Fruit fly (Drosophila melanogaster) whole organism, embryonic: ENCODE data around the gene Cyp4g15.

Experiments used
- Antp ChIP-seq: fragments of 200-800 bp; sonication (Bioruptor generic); optimal IDR thresholded peaks from 3 replicates; lab custom pipeline; 2016; ENCODE audit warnings: missing biosample characterization, missing genetic modification characterization
- BEAF-32 ChIP-seq: fragments of 200-800 bp; sonication (Bioruptor generic); optimal IDR thresholded peaks from 3 replicates; lab custom pipeline; 2017; ENCODE audit warnings: missing biosample characterization, missing genetic modification characterization, mild to moderate bottlenecking, moderate library complexity, missing genetic modification reagents
- CG12299 ChIP-seq: fragments of 200-800 bp; sonication (Bioruptor generic); optimal IDR thresholded peaks from 2 replicates; lab custom pipeline; 2018; ENCODE audit warnings: missing biosample characterization, mild to moderate bottlenecking, missing genetic modification characterization
- CG13424 ChIP-seq: fragments of 200-800 bp; sonication (Bioruptor generic); optimal IDR thresholded peaks from 2 replicates; lab custom pipeline; 2019; ENCODE audit warnings: missing biosample characterization, mild to moderate bottlenecking, missing genetic modification characterization, moderate library complexity
- CG13894 ChIP-seq: fragments of 200-800 bp; sonication (Bioruptor generic); optimal IDR thresholded peaks from 3 replicates; lab custom pipeline; 2018; ENCODE audit warnings: missing biosample characterization, mild to moderate bottlenecking, missing genetic modification characterization, moderate library complexity
- CG14667 ChIP-seq: fragments of 200-800 bp; sonication (Bioruptor generic); IDR thresholded peaks from 2 replicates; pipeline ENCODE4 v1.3.6; 2022; ENCODE audit warnings: missing biosample characterization, missing genetic modification characterization
- CG14860 ChIP-seq: fragments of 200-800 bp; sonication (Bioruptor generic); IDR thresholded peaks from 3 replicates; pipeline ENCODE4 v1.3.6; 2022; ENCODE audit warnings: missing biosample characterization, missing genetic modification characterization; ENCODE audit not compliant: partially characterized antibody
- CG15601 ChIP-seq: fragments of 200-800 bp; sonication (Bioruptor generic); optimal IDR thresholded peaks from 3 replicates; lab custom pipeline; 2019; ENCODE audit warnings: missing biosample characterization, mild to moderate bottlenecking, missing genetic modification characterization, moderate library complexity
- CG15696 ChIP-seq: fragments of 200-800 bp; sonication (Bioruptor generic); optimal IDR thresholded peaks from 2 replicates; lab custom pipeline; 2019; ENCODE audit warnings: missing biosample characterization, mild to moderate bottlenecking, missing genetic modification characterization, moderate library complexity
- CG1647 ChIP-seq: fragments of 200-800 bp; sonication (Bioruptor generic); optimal IDR thresholded peaks from 3 replicates; lab custom pipeline; 2016; ENCODE audit warnings: missing biosample characterization, missing genetic modification characterization
- CG16813 ChIP-seq: fragments of 200-800 bp; sonication (Bioruptor generic); IDR thresholded peaks from 3 replicates; pipeline ENCODE4 v1.3.6; 2022; ENCODE audit warnings: missing biosample characterization, missing genetic modification characterization; ENCODE audit not compliant: partially characterized antibody
- CG17359 ChIP-seq: fragments of 200-800 bp; sonication (Bioruptor generic); optimal IDR thresholded peaks from 3 replicates; lab custom pipeline; 2018; ENCODE audit warnings: missing biosample characterization, mild to moderate bottlenecking, missing genetic modification characterization, moderate library complexity
- CG17912 ChIP-seq: fragments of 200-800 bp; sonication (Bioruptor generic); optimal IDR thresholded peaks from 2 replicates; lab custom pipeline; 2018; ENCODE audit warnings: missing biosample characterization, mild to moderate bottlenecking, missing genetic modification characterization
- CG2889 ChIP-seq: fragments of 200-800 bp; sonication (Bioruptor generic); IDR thresholded peaks from 3 replicates; pipeline ENCODE4 v1.3.6; 2022; ENCODE audit warnings: missing biosample characterization, missing genetic modification characterization
- CG31441 ChIP-seq: fragments of 200-800 bp; sonication (Bioruptor generic); IDR thresholded peaks from 2 replicates; pipeline ENCODE4 v1.3.6; 2022; ENCODE audit warnings: missing biosample characterization, missing genetic modification characterization
- CG3847 ChIP-seq: fragments of 200-800 bp; sonication (Bioruptor generic); IDR thresholded peaks from 2 replicates; pipeline ENCODE4 v1.3.6; 2022; ENCODE audit warnings: missing biosample characterization, missing genetic modification characterization
- CG6689 ChIP-seq: fragments of 200-800 bp; sonication (Bioruptor generic); IDR thresholded peaks from 2 replicates; pipeline ENCODE4 v1.3.6; 2022; ENCODE audit warnings: missing biosample characterization, missing genetic modification characterization
- CG7556 ChIP-seq: fragments of 200-800 bp; sonication (Bioruptor generic); optimal IDR thresholded peaks from 2 replicates; lab custom pipeline; 2017; ENCODE audit warnings: missing biosample characterization, mild to moderate bottlenecking, missing genetic modification characterization
- CG7839 ChIP-seq: fragments of 200-800 bp; sonication (Bioruptor generic); optimal IDR thresholded peaks from 3 replicates; lab custom pipeline; 2018; ENCODE audit warnings: missing biosample characterization, mild to moderate bottlenecking, missing genetic modification characterization, moderate library complexity
- CG8388 ChIP-seq: fragments of 200-800 bp; sonication (Bioruptor generic); optimal IDR thresholded peaks from 2 replicates; lab custom pipeline; 2019; ENCODE audit warnings: missing biosample characterization, mild to moderate bottlenecking, missing genetic modification characterization, moderate library complexity
- Camta ChIP-seq: fragments of 200-800 bp; sonication (Bioruptor generic); optimal IDR thresholded peaks from 2 replicates; lab custom pipeline; 2016; ENCODE audit warnings: missing biosample characterization, missing genetic modification characterization
- Dip3 ChIP-seq: fragments of 200-800 bp; sonication (Bioruptor generic); optimal IDR thresholded peaks from 3 replicates; lab custom pipeline; 2016; ENCODE audit warnings: missing biosample characterization, missing genetic modification characterization
- Dref ChIP-seq: fragments of 200-800 bp; sonication (Bioruptor generic); IDR thresholded peaks from 2 replicates; pipeline ENCODE4 v1.3.6; 2022; ENCODE audit warnings: missing biosample characterization, missing genetic modification characterization
- Fer1 ChIP-seq: fragments of 200-800 bp; sonication (Bioruptor generic); optimal IDR thresholded peaks from 2 replicates; lab custom pipeline; 2017; ENCODE audit warnings: missing biosample characterization, mild to moderate bottlenecking, missing genetic modification characterization
- NC2β ChIP-seq: fragments of 200-800 bp; sonication (Bioruptor generic); optimal IDR thresholded peaks from 2 replicates; lab custom pipeline; 2016; ENCODE audit warnings: missing biosample characterization, missing genetic modification characterization
- Nf-YC ChIP-seq: fragments of 200-800 bp; optimal IDR thresholded peaks from 3 replicates; lab custom pipeline; 2019; ENCODE audit warnings: missing biosample characterization, mild to moderate bottlenecking, missing genetic modification characterization, moderate library complexity
- Oaz ChIP-seq: fragments of 200-800 bp; sonication (Bioruptor generic); IDR thresholded peaks from 2 replicates; pipeline ENCODE4 v1.3.6; 2022; ENCODE audit warnings: missing biosample characterization, missing genetic modification characterization
- Scr ChIP-seq: fragments of 200-800 bp; sonication (Bioruptor generic); IDR thresholded peaks from 2 replicates; pipeline ENCODE4 v1.3.6; 2022; ENCODE audit warnings: missing biosample characterization, missing genetic modification characterization; ENCODE audit not compliant: partially characterized antibody
- Sox100B ChIP-seq: fragments of 200-800 bp; sonication (Bioruptor generic); optimal IDR thresholded peaks from 3 replicates; lab custom pipeline; 2018; ENCODE audit warnings: missing biosample characterization, mild to moderate bottlenecking, missing genetic modification characterization
- Vsx1 ChIP-seq: fragments of 200-800 bp; sonication (Bioruptor generic); optimal IDR thresholded peaks from 2 replicates; lab custom pipeline; 2017; ENCODE audit warnings: missing biosample characterization, mild to moderate bottlenecking, missing genetic modification characterization, missing genetic modification reagents
- ac ChIP-seq: fragments of 200-800 bp; sonication (Bioruptor generic); optimal IDR thresholded peaks from 3 replicates; lab custom pipeline; 2017; ENCODE audit warnings: missing biosample characterization, mild to moderate bottlenecking, missing genetic modification characterization
- bowl ChIP-seq: fragments of 200-800 bp; sonication (Bioruptor generic); IDR thresholded peaks from 2 replicates; pipeline ENCODE4 v1.3.6; 2022; ENCODE audit warnings: missing biosample characterization, missing genetic modification characterization
- chif ChIP-seq, 2 experiments: fragments of 200-800 bp; sonication (Bioruptor generic); optimal IDR thresholded peaks; 3 replicates each; lab custom pipeline; 2016; ENCODE audit warnings: missing biosample characterization in 2 of 2, missing genetic modification characterization in 2 of 2
- dimm ChIP-seq: fragments of 200-800 bp; sonication (Bioruptor generic); IDR thresholded peaks from 2 replicates; pipeline ENCODE4 v1.3.6; 2022; ENCODE audit warnings: missing biosample characterization, missing genetic modification characterization
- disco-r ChIP-seq: fragments of 200-800 bp; sonication (Bioruptor generic); optimal IDR thresholded peaks from 2 replicates; lab custom pipeline; 2016; ENCODE audit warnings: missing biosample characterization, missing genetic modification characterization
- dmrt11E ChIP-seq: fragments of 200-800 bp; sonication (Bioruptor generic); optimal IDR thresholded peaks from 3 replicates; lab custom pipeline; 2018; ENCODE audit warnings: missing biosample characterization, mild to moderate bottlenecking, missing genetic modification characterization, moderate library complexity
- dpn ChIP-seq, 2 experiments: fragments of 200-800 bp; sonication (Bioruptor generic); optimal IDR thresholded peaks; 3 replicates each; lab custom pipeline; 2016; ENCODE audit warnings: missing biosample characterization in 2 of 2, missing genetic modification characterization in 2 of 2
- fd96Cb ChIP-seq: fragments of 200-800 bp; sonication (Bioruptor generic); optimal IDR thresholded peaks from 2 replicates; lab custom pipeline; 2018; ENCODE audit warnings: missing biosample characterization, mild to moderate bottlenecking, missing genetic modification characterization, moderate library complexity
- ind ChIP-seq: fragments of 200-800 bp; sonication (Bioruptor generic); optimal IDR thresholded peaks from 3 replicates; lab custom pipeline; 2016; ENCODE audit warnings: missing biosample characterization, missing genetic modification characterization
- nmo ChIP-seq: fragments of 200-800 bp; sonication (Bioruptor generic); optimal IDR thresholded peaks from 2 replicates; lab custom pipeline; 2018; ENCODE audit warnings: missing biosample characterization, mild to moderate bottlenecking, missing genetic modification characterization, moderate library complexity
- nom ChIP-seq: fragments of 200-800 bp; sonication (Bioruptor generic); optimal IDR thresholded peaks from 2 replicates; lab custom pipeline; 2017; ENCODE audit warnings: missing biosample characterization, missing genetic modification characterization, mild to moderate bottlenecking, moderate library complexity, missing genetic modification reagents
- phol ChIP-seq: fragments of 200-800 bp; sonication (Bioruptor generic); optimal IDR thresholded peaks from 3 replicates; lab custom pipeline; 2018; ENCODE audit warnings: missing biosample characterization, mild to moderate bottlenecking, missing genetic modification characterization, moderate library complexity
- pita ChIP-seq: fragments of 200-800 bp; sonication (Bioruptor generic); optimal IDR thresholded peaks from 2 replicates; lab custom pipeline; 2017; ENCODE audit warnings: missing biosample characterization, mild to moderate bottlenecking, missing genetic modification characterization
- row ChIP-seq: fragments of 200-800 bp; sonication (Bioruptor generic); IDR thresholded peaks from 3 replicates; pipeline ENCODE4 v1.3.6; 2022; ENCODE audit warnings: missing biosample characterization, missing genetic modification characterization
- salm ChIP-seq: fragments of 200-800 bp; sonication (Bioruptor generic); optimal IDR thresholded peaks from 2 replicates; lab custom pipeline; 2018; ENCODE audit warnings: missing biosample characterization, mild to moderate bottlenecking, missing genetic modification characterization
- schlank ChIP-seq: fragments of 200-800 bp; sonication (Bioruptor generic); optimal IDR thresholded peaks from 2 replicates; lab custom pipeline; 2018; ENCODE audit warnings: missing biosample characterization, mild to moderate bottlenecking, missing genetic modification characterization
- scrt ChIP-seq: fragments of 200-800 bp; sonication (Bioruptor generic); optimal IDR thresholded peaks from 2 replicates; lab custom pipeline; 2018; ENCODE audit warnings: missing biosample characterization, mild to moderate bottlenecking, missing genetic modification characterization, moderate library complexity
- seq ChIP-seq: fragments of 200-800 bp; sonication (Bioruptor generic); IDR thresholded peaks from 2 replicates; pipeline ENCODE4 v1.3.6; 2022; ENCODE audit warnings: missing biosample characterization, missing genetic modification characterization
- slp2 ChIP-seq: fragments of 200-800 bp; sonication (Bioruptor generic); optimal IDR thresholded peaks from 2 replicates; lab custom pipeline; 2016; ENCODE audit warnings: missing biosample characterization, missing genetic modification characterization
- sug ChIP-seq: fragments of 200-800 bp; optimal IDR thresholded peaks from 2 replicates; lab custom pipeline; 2019; ENCODE audit warnings: missing biosample characterization, mild to moderate bottlenecking, missing genetic modification characterization, moderate library complexity
- twi ChIP-seq: fragments of 200-800 bp; optimal IDR thresholded peaks from 2 replicates; lab custom pipeline; 2019; ENCODE audit warnings: missing biosample characterization, mild to moderate bottlenecking, missing genetic modification characterization, moderate library complexity

The Cyp4g15 gene

DNA sequence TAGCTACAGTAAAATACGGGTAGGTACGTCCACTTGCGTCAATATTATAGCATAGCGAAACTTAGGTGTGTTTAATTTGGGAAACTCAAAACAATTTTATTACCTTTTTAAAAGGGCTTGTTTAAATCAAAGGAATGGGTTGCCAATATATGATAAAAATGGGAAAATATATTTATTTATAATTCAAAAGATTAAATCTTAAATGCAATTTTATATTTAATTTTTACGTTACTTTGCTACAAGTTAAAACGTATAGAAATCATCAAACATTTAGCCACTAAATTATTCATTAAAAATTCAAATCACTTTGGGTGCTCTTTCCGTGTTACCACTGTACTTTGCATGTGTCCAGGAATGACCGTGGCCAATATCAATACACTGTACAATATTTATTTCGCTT, 35.9 kb upstream of the Cyp4g15 start (continued):
- TF ChIP-seq CG12299 = no peak
- peak; percentile 18 for TF ChIP-seq scrt (GFP tag; lab: Kevin White, UChicago)
- no peak for TF ChIP-seq bowl (GFP tag; lab: Robert Waterston, UW)
- no peak for TF ChIP-seq CG17912 (GFP tag; lab: Kevin White, UChicago)
- TF ChIP-seq dimm (GFP tag; lab: Robert Waterston, UW) = no peak
- TF ChIP-seq CG13424 (tag; lab: Kevin White, UChicago) = peak; percentile 54
- TF ChIP-seq salm (tag; lab: Kevin White, UChicago) = no peak
- no peak for TF ChIP-seq Camta (GFP tag; lab: Kevin White, UChicago)
- peak; percentile 32 for TF ChIP-seq phol (tag; lab: Kevin White, UChicago)
- TF ChIP-seq BEAF-32 (GFP tag; lab: Kevin White, UChicago) = no peak
- TF ChIP-seq CG1647 (GFP tag; lab: Kevin White, UChicago) = no peak
- TF ChIP-seq nmo (GFP tag; lab: Kevin White, UChicago) = peak; percentile 20
- TF ChIP-seq Oaz = no peak
- no peak for TF ChIP-seq schlank (tag; lab: Kevin White, UChicago)
- TF ChIP-seq Nf-YC (tag; lab: Kevin White, UChicago) = peak; percentile 23
- peak in 1 of 2 experiments; percentile 46 for TF ChIP-seq dpn (GFP tag; optimal IDR thresholded peaks at IDR 0.05; lab: Kevin White, UChicago)
- no peak for TF ChIP-seq CG15601
- no peak for TF ChIP-seq Scr
- no peak for TF ChIP-seq twi (tag; lab: Kevin White, UChicago)
- TF ChIP-seq Fer1 (GFP tag; lab: Kevin White, UChicago) = peak; percentile 51
- TF ChIP-seq dmrt11E (tag; lab: Kevin White, UChicago) = no peak
- TF ChIP-seq disco-r (GFP tag; lab: Kevin White, UChicago) = no peak
- no peak for TF ChIP-seq CG3847
- TF ChIP-seq CG6689 (GFP tag; lab: Robert Waterston, UW) = no peak
- peak; percentile 20 for TF ChIP-seq CG7556 (GFP tag; lab: Kevin White, UChicago)
- TF ChIP-seq ind (GFP tag; lab: Kevin White, UChicago) = peak; percentile 24
- TF ChIP-seq seq (GFP tag; lab: Robert Waterston, UW) = 0 out of 2 replicates have a peak, but pooled peaks have one; percentile 30
- TF ChIP-seq row (GFP tag; lab: Robert Waterston, UW) = peak; percentile 58
- TF ChIP-seq NC2β (GFP tag; lab: Kevin White, UChicago) = no peak
- TF ChIP-seq CG8388 = peak; percentile 18
- TF ChIP-seq CG31441 (GFP tag; lab: Robert Waterston, UW) = 0 out of 2 replicates have a peak, but pooled peaks have one; percentile 35
- no peak for TF ChIP-seq CG14667
- no peak for TF ChIP-seq pita (GFP tag; lab: Kevin White, UChicago)
- no peak for TF ChIP-seq CG13894 (tag; lab: Kevin White, UChicago)
- TF ChIP-seq CG16813 (GFP tag; lab: Robert Waterston, UW) = no peak
- no peak for TF ChIP-seq CG2889
- no peak for TF ChIP-seq CG14860 (GFP tag; lab: Robert Waterston, UW)
- peak; percentile 34 for TF ChIP-seq CG17359 (tag; lab: Kevin White, UChicago)
- TF ChIP-seq Vsx1 (GFP tag; lab: Kevin White, UChicago) = peak; percentile 1
- TF ChIP-seq slp2 (GFP tag; lab: Kevin White, UChicago) = no peak
- TF ChIP-seq CG15696 = no peak
- peak; percentile 11 for TF ChIP-seq fd96Cb (tag; lab: Kevin White, UChicago)
- no peak for TF ChIP-seq Antp (GFP tag; lab: Kevin White, UChicago)
- TF ChIP-seq CG7839 (tag; lab: Kevin White, UChicago) = peak; percentile 52
- TF ChIP-seq Sox100B (GFP tag; lab: Kevin White, UChicago) = peak; percentile 44
- no peak for TF ChIP-seq ac (GFP tag; lab: Kevin White, UChicago)
- TF ChIP-seq Dref (GFP tag; lab: Robert Waterston, UW) = no peak
- peak; percentile 30 for TF ChIP-seq sug (tag; lab: Kevin White, UChicago)
- no peak for TF ChIP-seq nom (GFP tag; lab: Kevin White, UChicago)
- TF ChIP-seq chif (GFP tag; optimal IDR thresholded peaks at IDR 0.05; lab: Kevin White, UChicago) = no peak
- TF ChIP-seq Dip3 (GFP tag; lab: Kevin White, UChicago) = no peak
